Worm (Caenorhabditis elegans) whole organism, midembryonic: Measurements from ENCODE around the gene Y38F2AL.12.

Experiments used
- T22C8.4 ChIP-seq: fragments of 200-800 bp; sonication (Bioruptor generic); IDR thresholded peaks from 2 replicates; pipeline ENCODE4 v1.3.6; 2022; ENCODE audit warnings: missing genetic modification characterization, missing compliant biosample characterization
- cog-1 ChIP-seq: sonication (generic microtip); optimal IDR thresholded peaks from 2 replicates; lab custom pipeline; 2016; ENCODE audit warnings: missing genetic modification characterization, missing compliant biosample characterization
- flt-1 ChIP-seq: fragments of 200-800 bp; sonication (Bioruptor generic); IDR thresholded peaks from 2 replicates; pipeline ENCODE4 v1.3.6; 2022; ENCODE audit warnings: missing genetic modification characterization, missing compliant biosample characterization
- klf-2 ChIP-seq: fragments of 200-800 bp; sonication (Bioruptor generic); conservative IDR thresholded peaks from 2 replicates; pipeline ENCODE4 v1.3.6; 2022; ENCODE audit warnings: missing genetic modification reagents, missing genetic modification characterization, missing compliant biosample characterization
- ref-1 ChIP-seq: fragments of 200-800 bp; sonication (Bioruptor generic); conservative IDR thresholded peaks from 2 replicates; pipeline ENCODE4 v1.3.6; 2022; ENCODE audit warnings: missing genetic modification reagents, missing genetic modification characterization, missing compliant biosample characterization
- tab-1 ChIP-seq: fragments of 200-800 bp; sonication (Bioruptor generic); IDR thresholded peaks from 2 replicates; pipeline ENCODE4 v1.3.6; 2022; ENCODE audit warnings: missing genetic modification characterization, missing compliant biosample characterization
- ztf-23 ChIP-seq: fragments of 200-800 bp; sonication (Bioruptor generic); IDR thresholded peaks from 2 replicates; pipeline ENCODE4 v1.3.6; 2022; ENCODE audit warnings: missing genetic modification reagents, missing genetic modification characterization, missing compliant biosample characterization

DNA sequence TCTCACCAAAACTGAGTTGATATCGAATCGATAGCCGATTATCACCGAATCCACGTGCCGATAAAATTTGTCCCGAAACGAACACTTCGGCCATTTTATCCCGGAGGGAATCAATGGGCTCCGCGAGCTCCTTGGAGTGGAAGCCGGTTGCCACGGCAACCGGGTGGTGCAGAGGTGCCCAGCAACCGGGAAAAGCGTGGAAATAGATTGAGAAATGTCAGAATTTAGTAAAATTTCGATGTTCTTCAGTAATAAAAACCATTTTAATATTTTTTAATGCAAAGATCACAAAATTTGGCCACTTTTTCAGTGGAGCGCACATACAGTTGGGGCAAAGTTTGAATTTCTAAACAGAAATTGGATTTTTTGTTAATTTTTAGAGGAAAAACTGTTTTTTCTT is 9.9 kb upstream of the Y38F2AL.12 start, which contains the start of gene mksr-2:
- TF ChIP-seq klf-2 (GFP tag; lab: Robert Waterston, UW) (no peak), ztf-23 (GFP tag; lab: Robert Waterston, UW) (no peak), tab-1 (GFP tag; lab: Robert Waterston, UW) (no peak), T22C8.4 (GFP tag; lab: Robert Waterston, UW) (no peak), flt-1 (no peak), ref-1 (no peak), cog-1 (tag; lab: Kevin White, UChicago) (no peak)
